Worm (Caenorhabditis elegans) whole organism, young adult: ENCODE measurements around the gene sahd-1.

Experiments
- B0261.1 ChIP-seq: sonication (generic microtip); optimal IDR thresholded peaks from 2 replicates; lab custom pipeline; 2016; ENCODE audit warnings: mild to moderate bottlenecking, missing genetic modification characterization, moderate library complexity, missing compliant biosample characterization
- C06A6.2 ChIP-seq: fragments of 200-800 bp; sonication (Bioruptor generic); conservative IDR thresholded peaks from 2 replicates; pipeline ENCODE4 v1.3.6; 2022; ENCODE audit warnings: missing genetic modification characterization, missing compliant biosample characterization
- F33H1.4 ChIP-seq: fragments of 200-800 bp; sonication (Bioruptor generic); IDR thresholded peaks from 2 replicates; pipeline ENCODE4 v1.3.6; 2022; ENCODE audit warnings: missing genetic modification reagents, missing genetic modification characterization, missing compliant biosample characterization
- F55B11.4 ChIP-seq: sonication (generic microtip); optimal IDR thresholded peaks from 2 replicates; lab custom pipeline; 2016; ENCODE audit warnings: missing compliant biosample characterization, missing genetic modification characterization, borderline replicate concordance; ENCODE audit not compliant: insufficient read depth
- F57A8.1 ChIP-seq: fragments of 200-800 bp; sonication (Bioruptor generic); optimal IDR thresholded peaks from 2 replicates; lab custom pipeline; 2018; ENCODE audit warnings: mild to moderate bottlenecking, missing genetic modification characterization, moderate library complexity, missing compliant biosample characterization
- K11D2.4 ChIP-seq: fragments of 200-800 bp; sonication (Bioruptor generic); IDR thresholded peaks from 2 replicates; pipeline ENCODE4 v1.3.6; 2022; ENCODE audit warnings: missing genetic modification reagents, missing genetic modification characterization, missing compliant biosample characterization
- K12H6.12 ChIP-seq: fragments of 200-800 bp; sonication (Bioruptor generic); optimal IDR thresholded peaks from 2 replicates; lab custom pipeline; 2018; ENCODE audit warnings: mild to moderate bottlenecking, missing genetic modification characterization, missing compliant biosample characterization
- T07F8.4 ChIP-seq: sonication (generic microtip); optimal IDR thresholded peaks from 2 replicates; lab custom pipeline; 2016; ENCODE audit warnings: mild to moderate bottlenecking, missing genetic modification characterization, moderate library complexity, missing compliant biosample characterization
- Y53F4B.3 ChIP-seq: fragments of 200-800 bp; sonication (Bioruptor generic); IDR thresholded peaks from 2 replicates; pipeline ENCODE4 v1.3.6; 2022; ENCODE audit warnings: missing genetic modification reagents, missing genetic modification characterization, missing compliant biosample characterization
- ZK185.1 ChIP-seq: sonication (generic microtip); optimal IDR thresholded peaks from 2 replicates; lab custom pipeline; 2016; ENCODE audit warnings: mild to moderate bottlenecking, missing genetic modification characterization, missing compliant biosample characterization; ENCODE audit not compliant: poor library complexity, severe bottlenecking
- ama-1 ChIP-seq, 3 experiments: fragments of 150-350 bp in 1 of 3; sonication (generic microtip) in 2 of 3; optimal IDR thresholded peaks; 2 replicates each; lab custom pipeline; 2014 to 2018; ENCODE audit warnings: missing biosample characterization in 2 of 3, missing genetic modification characterization in 2 of 3, missing genetic modification reagents in 2 of 3
- athp-1 ChIP-seq: sonication (generic microtip); optimal IDR thresholded peaks from 2 replicates; lab custom pipeline; 2017; ENCODE audit warnings: mild to moderate bottlenecking, missing genetic modification characterization, missing compliant biosample characterization
- bed-1 ChIP-seq: fragments of 200-800 bp; sonication (Bioruptor generic); IDR thresholded peaks from 2 replicates; pipeline ENCODE4 v1.3.6; 2022; ENCODE audit warnings: missing genetic modification reagents, missing genetic modification characterization, missing compliant biosample characterization
- ceh-79 ChIP-seq: sonication (generic microtip); optimal IDR thresholded peaks from 2 replicates; lab custom pipeline; 2017; ENCODE audit warnings: mild to moderate bottlenecking, missing genetic modification characterization, missing compliant biosample characterization
- dox-1 ChIP-seq: fragments of 200-800 bp; sonication (Bioruptor generic); IDR thresholded peaks from 2 replicates; pipeline ENCODE4 v1.3.6; 2022; ENCODE audit warnings: missing genetic modification reagents, missing genetic modification characterization, missing compliant biosample characterization
- efl-1 ChIP-seq: fragments of 150-350 bp; optimal IDR thresholded peaks from 2 replicates; lab custom pipeline; 2014; ENCODE audit warnings: missing biosample characterization, missing genetic modification reagents, missing genetic modification characterization
- egl-44 ChIP-seq: fragments of 200-800 bp; sonication (Bioruptor generic); IDR thresholded peaks from 2 replicates; pipeline ENCODE4 v1.3.6; 2022; ENCODE audit warnings: missing genetic modification reagents, missing genetic modification characterization, missing compliant biosample characterization
- ets-4 ChIP-seq: fragments of 200-800 bp; sonication (Bioruptor generic); optimal IDR thresholded peaks from 2 replicates; lab custom pipeline; 2018; ENCODE audit warnings: mild to moderate bottlenecking, missing genetic modification characterization, missing compliant biosample characterization
- him-1 ChIP-seq: sonication (generic microtip); optimal IDR thresholded peaks from 2 replicates; lab custom pipeline; 2016; ENCODE audit warnings: missing genotype, missing genetic modification reagents, missing genetic modification characterization, missing compliant biosample characterization
- hlh-12 ChIP-seq: sonication (generic microtip); optimal IDR thresholded peaks from 2 replicates; lab custom pipeline; 2016; ENCODE audit warnings: missing genetic modification characterization, missing compliant biosample characterization
- hmg-1.2 ChIP-seq: fragments of 200-800 bp; sonication (Bioruptor generic); IDR thresholded peaks from 2 replicates; pipeline ENCODE4 v1.3.6; 2022; ENCODE audit warnings: missing genetic modification reagents, missing genetic modification characterization, missing compliant biosample characterization
- hsf-1 ChIP-seq: fragments of 200-800 bp; sonication (Bioruptor generic); IDR thresholded peaks from 2 replicates; pipeline ENCODE4 v1.3.6; 2022; ENCODE audit warnings: missing genetic modification reagents, missing genetic modification characterization, missing compliant biosample characterization
- let-607 ChIP-seq, 2 experiments: fragments of 200-800 bp in 1 of 2; sonication (Bioruptor generic) in 1 of 2; sonication (generic microtip) in 1 of 2; optimal IDR thresholded peaks; 2 replicates each; lab custom pipeline; 2016 to 2018; ENCODE audit warnings: mild to moderate bottlenecking in 2 of 2, missing compliant biosample characterization in 2 of 2, missing genetic modification characterization in 2 of 2, moderate library complexity in 2 of 2, missing genotype in 1 of 2
- lin-35 ChIP-seq, 3 experiments: fragments of 150-350 bp in 2 of 3; sonication (generic microtip) in 1 of 3; optimal IDR thresholded peaks; 2 replicates each; lab custom pipeline; 2014 to 2018; ENCODE audit warnings: missing biosample characterization in 3 of 3, missing genetic modification characterization in 3 of 3, missing genetic modification reagents in 3 of 3
- lin-54 ChIP-seq: fragments of 200-800 bp; sonication (Bioruptor generic); optimal IDR thresholded peaks from 2 replicates; lab custom pipeline; 2018; ENCODE audit warnings: mild to moderate bottlenecking, missing genetic modification characterization, missing compliant biosample characterization
- lsl-1 ChIP-seq: fragments of 200-800 bp; sonication (Bioruptor generic); optimal IDR thresholded peaks from 2 replicates; lab custom pipeline; 2018; ENCODE audit warnings: mild to moderate bottlenecking, missing genetic modification characterization, moderate library complexity, missing compliant biosample characterization
- madf-3 ChIP-seq: fragments of 200-800 bp; sonication (Bioruptor generic); IDR thresholded peaks from 2 replicates; pipeline ENCODE4 v1.3.6; 2022; ENCODE audit warnings: missing genetic modification reagents, missing genetic modification characterization, missing compliant biosample characterization
- nhr-27 ChIP-seq: fragments of 200-800 bp; sonication (Bioruptor generic); optimal IDR thresholded peaks from 2 replicates; lab custom pipeline; 2018; ENCODE audit warnings: mild to moderate bottlenecking, missing genetic modification characterization, moderate library complexity, missing compliant biosample characterization
- nhr-80 ChIP-seq: sonication (generic microtip); optimal IDR thresholded peaks from 2 replicates; lab custom pipeline; 2016; ENCODE audit warnings: missing genetic modification characterization, missing compliant biosample characterization
- pha-4 ChIP-seq: fragments of 150-350 bp; sonication (generic microtip); optimal IDR thresholded peaks from 2 replicates; lab custom pipeline; 2014; ENCODE audit warnings: missing biosample characterization, missing genetic modification reagents, missing genetic modification characterization
- snpc-1.1 ChIP-seq: sonication (generic microtip); optimal IDR thresholded peaks from 2 replicates; lab custom pipeline; 2017; ENCODE audit warnings: missing genetic modification characterization, mild to moderate bottlenecking, missing compliant biosample characterization, antibody characterized with exemption, moderate library complexity, missing genotype, missing genetic modification reagents; ENCODE audit not compliant: insufficient read depth
- snpc-4 ChIP-seq, 5 experiments: fragments of 150-350 bp in 1 of 5; sonication (generic microtip) in 4 of 5; optimal IDR thresholded peaks; 2 replicates each; lab custom pipeline; 2014 to 2018; ENCODE audit warnings: missing genetic modification characterization in 5 of 5, missing biosample characterization in 3 of 5, antibody characterized with exemption in 2 of 5, mild to moderate bottlenecking in 2 of 5, missing compliant biosample characterization in 2 of 5, missing genotype in 2 of 5, moderate library complexity in 2 of 5, missing genetic modification reagents in 1 of 5
- tbx-9 ChIP-seq: sonication (generic microtip); optimal IDR thresholded peaks from 2 replicates; lab custom pipeline; 2016; ENCODE audit warnings: borderline replicate concordance, missing genetic modification characterization, inconsistent platforms, missing compliant biosample characterization
- unc-130 ChIP-seq: sonication (generic microtip); optimal IDR thresholded peaks from 2 replicates; lab custom pipeline; 2016; ENCODE audit warnings: missing genetic modification reagents, missing genetic modification characterization, missing compliant biosample characterization
- zfh-2 ChIP-seq: fragments of 200-800 bp; sonication (Bioruptor generic); conservative IDR thresholded peaks from 2 replicates; pipeline ENCODE4 v1.3.6; 2022; ENCODE audit warnings: missing genetic modification reagents, missing genetic modification characterization, missing compliant biosample characterization

Gene sahd-1

DNA sequence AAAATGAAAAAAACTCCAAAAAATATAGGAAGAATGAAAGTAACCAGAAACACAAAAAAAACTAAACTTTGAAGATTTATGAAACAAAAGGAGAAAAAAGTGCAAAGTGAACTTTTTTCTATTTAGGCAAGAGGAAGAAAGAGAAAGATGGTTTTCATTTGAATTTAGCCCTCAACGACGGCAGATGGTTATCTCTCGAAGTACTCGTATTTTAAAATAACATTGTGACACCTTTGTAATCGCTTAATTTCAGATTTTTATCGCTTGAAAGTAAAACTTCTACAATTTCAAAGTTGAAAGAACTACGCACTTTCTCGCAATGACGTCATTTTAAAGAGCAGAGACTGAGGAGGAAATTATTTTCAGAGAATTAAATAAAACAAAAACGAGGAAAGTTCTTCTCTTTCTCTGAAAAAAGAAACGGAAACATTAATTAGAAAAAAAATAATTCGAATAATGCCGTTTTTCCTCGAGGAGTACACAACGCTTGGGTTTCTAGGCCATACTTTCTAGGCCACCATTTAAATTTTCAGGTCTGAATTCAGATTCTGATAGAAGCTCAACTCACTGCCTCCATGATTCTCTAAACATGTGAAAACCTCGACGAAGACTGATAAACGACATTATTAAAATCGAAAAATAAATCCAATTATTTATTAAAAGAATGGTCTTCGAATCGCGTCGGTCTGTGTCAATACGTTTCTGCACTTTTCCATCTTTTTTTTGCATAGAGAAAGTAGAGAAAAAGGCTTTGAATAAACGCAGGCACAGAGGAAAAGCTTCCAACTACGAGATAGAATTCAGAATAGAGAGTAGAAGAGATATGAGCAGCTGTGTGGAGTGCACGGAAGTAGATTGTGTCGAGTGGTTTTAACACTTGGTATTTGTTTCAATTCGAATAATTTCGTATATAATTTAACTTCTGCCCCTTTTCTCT is 3.1 kb downstream of the sahd-1 start (continued):
- no peak for TF ChIP-seq snpc-4 (GFP tag; optimal IDR thresholded peaks at IDR 0.05; lab: Kevin White, UChicago)
- TF ChIP-seq snpc-4 (tag; optimal IDR thresholded peaks at IDR 0.05; lab: Kevin White, UChicago) = peak in 1 of 4 experiments; percentile 13
- no peak for TF ChIP-seq hmg-1.2 (GFP tag; lab: Robert Waterston, UW)
- TF ChIP-seq F33H1.4 (GFP tag; lab: Robert Waterston, UW) = peak; percentile 42
- TF ChIP-seq K12H6.12 (tag; lab: Kevin White, UChicago) = peak; percentile 7
- TF ChIP-seq hsf-1 (GFP tag; lab: Robert Waterston, UW) = no peak
- no peak for TF ChIP-seq hlh-12 (tag; lab: Kevin White, UChicago)
- TF ChIP-seq tbx-9 (tag; lab: Kevin White, UChicago) = no peak
- TF ChIP-seq athp-1 (tag; lab: Kevin White, UChicago) = no peak
- TF ChIP-seq unc-130 (GFP tag; lab: Kevin White, UChicago) = peak; percentile 57
- TF ChIP-seq B0261.1 = no peak
- peak; percentile 45 for TF ChIP-seq lsl-1 (GFP tag; lab: Kevin White, UChicago)
- TF ChIP-seq T07F8.4 (tag; lab: Kevin White, UChicago) = no peak
- TF ChIP-seq ets-4 (GFP tag; lab: Kevin White, UChicago) = no peak
- 0 out of 2 replicates have a peak, but pooled peaks have one; percentile 39 for TF ChIP-seq dox-1
- peak; percentile 4 for TF ChIP-seq lin-54
- no peak for TF ChIP-seq C06A6.2
- no peak for TF ChIP-seq Y53F4B.3
- TF ChIP-seq zfh-2 = no peak
- no peak for TF ChIP-seq nhr-80 (tag; lab: Kevin White, UChicago)
- TF ChIP-seq lin-35 (GFP tag; optimal IDR thresholded peaks at IDR 0.05; lab: Kevin White, UChicago) = peak in 1 of 3 experiments; percentile 13
- TF ChIP-seq ZK185.1 (tag; lab: Kevin White, UChicago) = peak; percentile 65
- no peak for TF ChIP-seq let-607 (tag; optimal IDR thresholded peaks at IDR 0.05; lab: Kevin White, UChicago)
- peak; percentile 50 for TF ChIP-seq him-1 (tag; lab: Kevin White, UChicago)
- TF ChIP-seq, all 124 proteins: peak for 19

DNA sequence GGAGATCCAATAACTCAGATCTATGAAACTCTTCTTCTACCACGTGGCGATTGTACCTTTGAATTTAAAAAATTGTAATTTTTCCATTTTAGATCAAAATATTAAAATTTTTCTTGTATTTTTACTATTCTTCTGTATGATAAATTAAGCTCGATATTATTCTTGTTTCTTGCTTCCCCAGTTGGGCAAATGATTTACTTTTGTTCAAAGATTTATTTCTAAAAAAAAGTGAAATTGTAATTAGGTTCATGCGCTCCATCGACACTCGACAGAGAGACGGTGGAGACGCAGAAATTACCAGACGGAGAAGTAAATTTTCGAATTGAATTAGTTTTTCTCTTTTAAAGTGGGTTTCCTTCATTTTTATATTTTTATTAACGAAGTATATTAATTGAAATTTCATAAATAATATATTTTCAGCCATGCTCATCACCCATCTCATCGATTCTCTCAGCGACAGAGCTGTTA is 8.9 kb downstream of the sahd-1 start, which contains the start of gene npp-24:
npp-24 (plus strand) TSS at position 51 of the 468 bp plus-strand sequence.
- TF ChIP-seq lin-35 (GFP tag; optimal IDR thresholded peaks at IDR 0.05; lab: Kevin White, UChicago) = peak in 1 of 3 experiments; percentile 43
- no peak for TF ChIP-seq ama-1 (optimal IDR thresholded peaks at IDR 0.05; lab: Kevin White, UChicago)
- no peak for TF ChIP-seq ama-1 (GFP tag; optimal IDR thresholded peaks at IDR 0.05; lab: Kevin White, UChicago)
- TF ChIP-seq efl-1 = no peak
- TF ChIP-seq egl-44 (GFP tag; lab: Robert Waterston, UW) = no peak
- no peak for TF ChIP-seq ceh-79 (tag; lab: Kevin White, UChicago)
- no peak for TF ChIP-seq F57A8.1

DNA sequence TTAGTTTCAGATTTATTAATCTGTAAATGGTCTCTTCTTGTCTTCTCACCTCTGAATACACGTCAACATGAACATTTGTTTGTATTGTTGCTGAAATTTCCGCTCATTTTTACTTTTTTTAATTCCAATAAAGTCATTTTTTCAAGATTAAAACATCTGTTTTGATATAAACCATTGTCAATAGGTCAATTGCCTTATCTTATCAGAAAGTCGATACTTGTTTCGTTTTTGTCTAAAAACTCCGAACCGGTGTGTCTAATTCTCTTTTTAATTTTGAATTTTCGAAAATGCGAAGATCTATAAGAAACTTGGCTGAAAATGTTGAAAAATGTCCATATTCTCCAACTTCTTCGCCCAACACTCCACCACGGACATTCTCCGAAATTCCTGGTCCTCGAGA is 11.0 kb downstream of the sahd-1 start, which contains the start of gene cyp-44A1:
cyp-44A1 (plus strand) TSS at position 285 of the 400 bp plus-strand sequence.
- no peak for TF ChIP-seq madf-3 (GFP tag; lab: Robert Waterston, UW)
- no peak for TF ChIP-seq F55B11.4 (tag; lab: Kevin White, UChicago)
- no peak for TF ChIP-seq K11D2.4 (GFP tag; lab: Robert Waterston, UW)
- TF ChIP-seq pha-4 (tag; lab: Kevin White, UChicago) = no peak
- no peak for TF ChIP-seq let-607 (tag; optimal IDR thresholded peaks at IDR 0.05; lab: Kevin White, UChicago)
- no peak for TF ChIP-seq bed-1 (GFP tag; lab: Robert Waterston, UW)
- TF ChIP-seq lsl-1 (GFP tag; lab: Kevin White, UChicago) = no peak
- no peak for TF ChIP-seq nhr-27 (tag; lab: Kevin White, UChicago)
- no peak for TF ChIP-seq F57A8.1
- no peak for TF ChIP-seq snpc-1.1
